Worm (Caenorhabditis elegans) whole organism, midembryonic: ENCODE data around the gene nhr-38.
"Not testable (repeated sequence)": the region's sequence is repeated elsewhere in the genome, so short reads cannot be mapped to it uniquely, and the experiment has no call there.

ENCODE experiments used
- T22C8.4 ChIP-seq: fragments of 200-800 bp; sonication (Bioruptor generic); IDR thresholded peaks from 2 replicates; pipeline ENCODE4 v1.3.6; 2022; ENCODE audit warnings: missing genetic modification characterization, missing compliant biosample characterization
- cog-1 ChIP-seq: sonication (generic microtip); optimal IDR thresholded peaks from 2 replicates; lab custom pipeline; 2016; ENCODE audit warnings: missing genetic modification characterization, missing compliant biosample characterization
- flt-1 ChIP-seq: fragments of 200-800 bp; sonication (Bioruptor generic); IDR thresholded peaks from 2 replicates; pipeline ENCODE4 v1.3.6; 2022; ENCODE audit warnings: missing genetic modification characterization, missing compliant biosample characterization
- klf-2 ChIP-seq: fragments of 200-800 bp; sonication (Bioruptor generic); conservative IDR thresholded peaks from 2 replicates; pipeline ENCODE4 v1.3.6; 2022; ENCODE audit warnings: missing genetic modification reagents, missing genetic modification characterization, missing compliant biosample characterization
- med-1 ChIP-seq: sonication (generic microtip); optimal IDR thresholded peaks from 2 replicates; lab custom pipeline; 2017; ENCODE audit warnings: missing genetic modification characterization, mild to moderate bottlenecking, missing compliant biosample characterization, antibody characterized with exemption, missing genetic modification reagents; ENCODE audit not compliant: insufficient read depth
- ref-1 ChIP-seq: fragments of 200-800 bp; sonication (Bioruptor generic); conservative IDR thresholded peaks from 2 replicates; pipeline ENCODE4 v1.3.6; 2022; ENCODE audit warnings: missing genetic modification reagents, missing genetic modification characterization, missing compliant biosample characterization
- tab-1 ChIP-seq: fragments of 200-800 bp; sonication (Bioruptor generic); IDR thresholded peaks from 2 replicates; pipeline ENCODE4 v1.3.6; 2022; ENCODE audit warnings: missing genetic modification characterization, missing compliant biosample characterization
- ztf-23 ChIP-seq: fragments of 200-800 bp; sonication (Bioruptor generic); IDR thresholded peaks from 2 replicates; pipeline ENCODE4 v1.3.6; 2022; ENCODE audit warnings: missing genetic modification reagents, missing genetic modification characterization, missing compliant biosample characterization
- ztf-29 ChIP-seq: fragments of 200-800 bp; sonication (Bioruptor generic); IDR thresholded peaks from 2 replicates; pipeline ENCODE4 v1.3.6; 2022; ENCODE audit warnings: missing genetic modification reagents, missing genetic modification characterization, missing compliant biosample characterization

nhr-38 gene

DNA sequence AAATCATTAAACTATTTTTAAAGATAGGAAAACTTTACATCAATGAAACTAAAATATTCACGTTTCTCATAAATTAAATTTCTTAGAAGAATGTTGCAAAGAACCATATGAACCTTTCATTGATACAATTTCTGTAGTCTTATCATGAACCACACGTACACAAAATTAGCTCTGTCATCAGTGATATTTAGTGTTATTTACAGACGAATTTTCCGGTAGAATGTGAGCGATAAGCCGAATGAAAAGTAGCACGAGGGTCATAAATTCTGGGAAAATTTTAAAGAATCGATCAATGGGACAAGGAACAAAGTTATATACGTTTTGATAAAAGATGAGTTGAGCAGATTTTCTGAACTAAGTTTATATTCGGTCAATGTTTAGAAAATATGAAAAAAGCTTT lies 33.5 kb upstream of the nhr-38 start:
- no peak for TF ChIP-seq flt-1
- no peak for TF ChIP-seq klf-2
- TF ChIP-seq tab-1 (GFP tag; lab: Robert Waterston, UW) = no peak
- TF ChIP-seq ztf-29 = no peak
- no peak for TF ChIP-seq cog-1
- no peak for TF ChIP-seq T22C8.4 (GFP tag; lab: Robert Waterston, UW)
- TF ChIP-seq ztf-23 (GFP tag; lab: Robert Waterston, UW) = no peak
- TF ChIP-seq med-1 (GFP tag; lab: Kevin White, UChicago) = no peak
- TF ChIP-seq ref-1 (GFP tag; lab: Robert Waterston, UW) = no peak

DNA sequence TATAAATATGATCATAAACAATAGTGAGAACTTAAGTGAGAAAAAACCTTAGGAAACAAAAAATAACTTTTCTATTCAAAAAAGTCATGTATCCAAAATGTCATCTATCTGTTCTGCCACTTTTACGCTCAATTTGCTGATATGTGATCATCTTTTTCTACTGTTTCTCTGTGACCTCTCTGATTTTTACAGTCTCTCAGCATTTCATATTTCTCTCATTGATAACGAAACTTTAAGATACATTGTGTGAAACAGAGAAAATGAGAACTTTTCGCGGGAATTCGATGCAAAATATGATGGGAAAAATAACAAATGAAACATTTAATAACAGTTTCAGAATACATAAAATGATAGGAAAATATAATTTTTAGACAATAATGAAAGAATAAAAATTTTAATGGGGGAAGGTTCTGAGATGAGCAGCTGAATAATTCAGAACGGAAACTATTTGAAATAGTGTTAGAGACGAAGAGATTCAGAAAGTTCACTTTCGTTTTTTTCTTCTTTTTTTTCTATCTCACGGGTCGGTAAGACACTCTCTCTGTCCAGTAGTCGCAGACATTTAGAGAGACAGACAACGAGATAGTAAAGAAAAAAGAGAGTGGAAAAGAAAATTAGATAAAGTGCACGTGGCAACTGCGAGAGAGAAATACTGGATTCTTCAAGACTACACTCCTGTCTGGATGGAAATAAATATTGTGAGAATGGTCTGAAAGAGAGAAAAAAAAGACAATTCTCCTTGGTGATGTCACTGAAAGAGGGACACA lies 32.6 kb upstream of the nhr-38 start:
- TF ChIP-seq tab-1 (GFP tag; lab: Robert Waterston, UW) (no peak), ref-1 (GFP tag; lab: Robert Waterston, UW) (no peak), klf-2 (no peak), flt-1 (no peak), T22C8.4 (GFP tag; lab: Robert Waterston, UW) (no peak), med-1 (GFP tag; lab: Kevin White, UChicago) (no peak), cog-1 (no peak), ztf-29 (no peak), ztf-23 (GFP tag; lab: Robert Waterston, UW) (no peak)

DNA sequence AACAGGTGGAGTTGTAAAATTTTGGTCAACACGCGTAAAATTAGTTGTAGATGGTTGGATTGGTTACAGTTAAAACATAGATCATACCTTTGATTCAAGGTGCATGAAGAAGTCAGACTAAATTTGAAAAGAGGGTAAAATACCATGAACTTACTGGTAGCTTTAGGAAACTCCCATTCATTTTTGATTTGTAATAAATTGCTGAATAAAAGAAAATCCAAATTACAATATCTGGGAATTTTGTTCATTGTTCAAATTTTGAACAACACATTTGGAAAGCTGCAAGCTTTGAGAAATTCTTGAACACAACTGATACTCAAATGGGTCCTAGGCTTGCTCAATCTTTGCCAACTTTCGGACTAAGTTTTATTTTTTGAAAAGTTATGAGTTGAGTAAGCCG lies 32.0 kb upstream of the nhr-38 start:
- TF ChIP-seq klf-2 (no peak), flt-1 (no peak), T22C8.4 (GFP tag; lab: Robert Waterston, UW) (no peak), tab-1 (GFP tag; lab: Robert Waterston, UW) (no peak), ref-1 (GFP tag; lab: Robert Waterston, UW) (no peak), ztf-29 (no peak), med-1 (GFP tag; lab: Kevin White, UChicago) (no peak), cog-1 (no peak), ztf-23 (GFP tag; lab: Robert Waterston, UW) (no peak)

DNA sequence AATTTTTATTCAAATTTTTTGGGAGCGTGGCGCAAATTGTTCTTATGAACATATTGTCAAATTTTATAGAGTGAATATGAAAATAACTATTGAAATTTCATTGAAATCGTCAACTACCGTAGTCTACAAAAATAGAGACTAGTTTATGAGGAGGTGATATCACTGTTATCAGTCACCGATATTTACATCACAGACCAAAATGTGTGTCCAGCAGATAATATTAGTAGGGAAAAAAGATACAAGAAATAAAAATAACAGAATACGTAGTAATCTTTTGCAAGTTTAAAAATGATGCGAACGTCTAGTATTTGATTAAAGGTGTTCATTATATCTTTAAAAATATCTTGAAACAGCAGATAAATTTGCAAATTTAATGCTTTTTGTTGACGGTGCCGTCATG lies 30.7 kb upstream of the nhr-38 start:
- TF ChIP-seq ref-1 (GFP tag; lab: Robert Waterston, UW) (no peak), ztf-29 (no peak), cog-1 (no peak), flt-1 (no peak), tab-1 (GFP tag; lab: Robert Waterston, UW) (no peak), med-1 (GFP tag; lab: Kevin White, UChicago) (no peak), ztf-23 (GFP tag; lab: Robert Waterston, UW) (no peak), klf-2 (no peak), T22C8.4 (GFP tag; lab: Robert Waterston, UW) (no peak)

DNA sequence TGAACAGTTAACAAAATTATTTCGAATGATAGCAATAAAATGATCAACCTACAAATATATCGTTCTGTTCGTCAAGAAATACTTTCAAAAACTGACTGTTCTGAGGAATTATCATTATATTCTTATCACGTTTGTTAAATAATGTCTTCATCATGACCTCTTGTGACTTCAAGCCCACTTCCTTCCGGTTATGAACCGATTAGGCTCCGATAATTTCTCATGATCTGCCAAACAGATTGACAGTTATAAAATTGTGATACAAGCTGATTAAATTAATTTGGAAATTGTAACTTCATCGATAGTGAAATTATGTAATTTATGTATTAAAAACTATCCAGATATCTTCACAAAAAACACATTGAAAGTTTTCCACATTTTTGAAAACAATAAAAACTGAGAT lies 29.1 kb upstream of the nhr-38 start, which contains the start of gene ins-8:
Gene ins-8, minus strand, starts transcription at position 101 of the 400 bp plus-strand sequence.
- TF ChIP-seq T22C8.4 (GFP tag; lab: Robert Waterston, UW) (no peak), med-1 (GFP tag; lab: Kevin White, UChicago) (no peak), tab-1 (GFP tag; lab: Robert Waterston, UW) (no peak), flt-1 (no peak), ztf-23 (GFP tag; lab: Robert Waterston, UW) (no peak), ref-1 (GFP tag; lab: Robert Waterston, UW) (no peak), ztf-29 (no peak), klf-2 (no peak), cog-1 (no peak)

DNA sequence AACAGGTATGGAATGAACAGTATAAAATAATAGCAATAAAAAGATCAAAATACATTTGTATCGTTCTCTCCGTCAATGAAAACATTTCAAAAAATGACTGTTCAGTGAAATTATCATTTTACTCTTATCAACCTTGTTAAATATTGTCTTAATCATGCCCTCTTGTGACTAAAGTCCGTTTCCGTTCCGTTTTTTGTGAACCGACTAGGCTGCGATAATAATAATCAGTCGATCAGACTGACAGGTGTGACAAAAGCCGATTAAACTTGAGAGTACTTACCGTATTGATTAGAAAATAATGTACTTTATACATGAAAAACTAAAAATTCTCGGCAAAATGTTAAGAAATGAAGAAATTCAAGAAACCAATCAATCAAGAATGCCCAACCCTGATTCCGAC lies 27.5 kb upstream of the nhr-38 start, which contains the start of gene ins-7:
Gene ins-7, minus strand, starts transcription at position 332 of the 400 bp plus-strand sequence.
- TF ChIP-seq med-1 (GFP tag; lab: Kevin White, UChicago) = no peak
- no peak for TF ChIP-seq T22C8.4 (GFP tag; lab: Robert Waterston, UW)
- no peak for TF ChIP-seq ref-1 (GFP tag; lab: Robert Waterston, UW)
- TF ChIP-seq klf-2 = no peak
- TF ChIP-seq ztf-23 (GFP tag; lab: Robert Waterston, UW) = no peak
- no peak for TF ChIP-seq tab-1 (GFP tag; lab: Robert Waterston, UW)
- TF ChIP-seq cog-1 = no peak
- no peak for TF ChIP-seq ztf-29
- TF ChIP-seq flt-1 = no peak

DNA sequence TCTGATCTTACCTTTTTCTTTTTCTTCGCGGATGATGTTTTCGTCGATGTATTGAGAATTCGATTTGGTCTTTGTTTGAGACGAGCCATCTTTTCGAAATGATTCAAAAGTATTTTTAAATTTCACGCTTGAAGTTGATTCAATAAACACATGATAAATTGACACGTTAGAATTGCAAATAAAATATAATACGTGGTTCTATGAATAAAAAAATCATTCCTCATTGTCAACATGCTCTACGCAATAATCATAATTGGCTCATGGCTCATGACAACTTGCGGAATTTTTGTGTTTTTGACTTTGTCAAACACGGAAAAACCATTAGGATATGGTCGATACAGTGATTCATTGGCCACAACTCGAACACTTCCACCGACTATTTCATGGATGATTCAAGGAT lies 26.6 kb upstream of the nhr-38 start, which contains the start of the genes htas-1 and ZK1251.3:
Gene htas-1, minus strand, starts transcription at position 101 of the 400 bp plus-strand sequence.
Gene ZK1251.3, plus strand, starts transcription at position 226 of the 400 bp plus-strand sequence.
- no peak for TF ChIP-seq flt-1
- TF ChIP-seq tab-1 (GFP tag; lab: Robert Waterston, UW) = no peak
- TF ChIP-seq ref-1 (GFP tag; lab: Robert Waterston, UW) = no peak
- TF ChIP-seq ztf-29 = no peak
- no peak for TF ChIP-seq klf-2
- no peak for TF ChIP-seq cog-1
- no peak for TF ChIP-seq T22C8.4 (GFP tag; lab: Robert Waterston, UW)
- no peak for TF ChIP-seq med-1 (GFP tag; lab: Kevin White, UChicago)
- no peak for TF ChIP-seq ztf-23 (GFP tag; lab: Robert Waterston, UW)

DNA sequence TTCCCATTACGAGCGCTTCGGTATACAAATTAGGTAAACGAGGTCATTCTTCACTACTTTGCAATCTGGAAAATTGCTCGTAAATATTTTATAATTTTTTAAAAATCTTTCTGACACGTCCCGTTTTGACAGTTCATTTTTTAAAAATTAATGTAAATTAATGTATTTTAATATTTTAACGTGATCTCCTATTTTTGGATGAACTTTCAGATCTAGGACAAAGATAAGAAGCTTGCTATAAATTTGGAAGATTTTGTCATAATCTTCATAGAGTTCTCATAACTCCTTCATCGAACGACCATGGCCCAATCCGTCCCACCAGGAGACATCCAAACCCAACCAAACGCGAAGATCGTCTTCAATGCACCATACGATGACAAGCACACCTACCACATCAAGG lies 21.3 kb upstream of the nhr-38 start, which contains the start of gene msp-76:
Gene msp-76, plus strand, starts transcription at position 301 of the 400 bp plus-strand sequence.
- not testable (repeated sequence) for TF ChIP-seq klf-2; cog-1; ztf-23 (GFP tag; lab: Robert Waterston, UW)

DNA sequence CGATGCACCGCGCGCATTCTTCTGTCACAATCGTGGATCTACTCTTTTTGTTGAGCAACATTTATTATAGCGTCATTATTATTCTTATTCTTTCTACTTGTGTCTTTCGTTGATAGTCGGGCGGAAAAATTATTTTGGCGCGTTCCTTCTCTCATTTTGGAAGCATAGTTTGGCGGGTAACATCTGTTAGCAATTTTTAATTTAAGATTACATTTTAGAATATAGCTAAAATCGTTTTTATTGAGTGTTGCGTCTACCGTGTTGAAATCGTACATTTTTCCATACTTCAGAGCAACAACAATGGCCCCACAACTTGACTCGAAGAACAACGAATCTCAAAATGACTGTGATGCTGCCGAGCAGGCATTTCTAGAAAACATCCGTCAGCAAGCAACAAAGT lies 19.3 kb upstream of the nhr-38 start, which contains the start of gene sdz-36:
Gene sdz-36, plus strand, starts transcription at position 301 of the 400 bp plus-strand sequence.
- TF ChIP-seq flt-1 (no peak), tab-1 (GFP tag; lab: Robert Waterston, UW) (no peak), ztf-23 (GFP tag; lab: Robert Waterston, UW) (no peak), cog-1 (no peak), med-1 (GFP tag; lab: Kevin White, UChicago) (no peak), ztf-29 (no peak), klf-2 (no peak)
